Worm (Caenorhabditis elegans) whole organism, L4 larva: ENCODE measurements around the gene H37A05.2.

Source experiments
- D1046.2 ChIP-seq: fragments of 200-800 bp; sonication (Bioruptor generic); IDR thresholded peaks from 2 replicates; pipeline ENCODE4 v1.3.6; 2022; ENCODE audit warnings: missing genetic modification characterization, missing compliant biosample characterization
- F10B5.3 ChIP-seq: sonication (generic microtip); optimal IDR thresholded peaks from 2 replicates; lab custom pipeline; 2016; ENCODE audit warnings: mild to moderate bottlenecking, missing genetic modification characterization, missing compliant biosample characterization
- F26F4.8 ChIP-seq: fragments of 200-800 bp; sonication (Bioruptor generic); conservative IDR thresholded peaks from 2 replicates; pipeline ENCODE4 v1.3.6; 2022; ENCODE audit warnings: missing genetic modification characterization, missing compliant biosample characterization
- F49E8.2 ChIP-seq: sonication (generic microtip); optimal IDR thresholded peaks from 2 replicates; lab custom pipeline; 2016; ENCODE audit warnings: missing compliant biosample characterization, mild to moderate bottlenecking, missing genetic modification characterization, borderline replicate concordance
- T20F7.1 ChIP-seq: fragments of 200-800 bp; sonication (Bioruptor generic); optimal IDR thresholded peaks from 2 replicates; lab custom pipeline; 2018; ENCODE audit warnings: mild to moderate bottlenecking, missing genetic modification characterization, missing compliant biosample characterization
- T26A8.4 ChIP-seq: fragments of 200-800 bp; sonication (Bioruptor generic); IDR thresholded peaks from 2 replicates; pipeline ENCODE4 v1.3.6; 2022; ENCODE audit warnings: missing genetic modification characterization, missing compliant biosample characterization
- Y105C5A.15 ChIP-seq: fragments of 200-800 bp; sonication (Bioruptor generic); IDR thresholded peaks from 2 replicates; pipeline ENCODE4 v1.3.6; 2022; ENCODE audit warnings: missing genetic modification characterization, missing compliant biosample characterization
- Y48G9A.11 ChIP-seq: fragments of 200-800 bp; sonication (Bioruptor generic); IDR thresholded peaks from 2 replicates; pipeline ENCODE4 v1.3.6; 2022; ENCODE audit warnings: missing genetic modification reagents, missing genetic modification characterization, missing compliant biosample characterization
- Y75B8A.6 ChIP-seq: fragments of 200-800 bp; sonication (Bioruptor generic); IDR thresholded peaks from 2 replicates; pipeline ENCODE4 v1.3.6; 2022; ENCODE audit warnings: missing genetic modification reagents, missing genetic modification characterization, missing compliant biosample characterization
- ZK546.5 ChIP-seq, 2 experiments: sonication (generic microtip); optimal IDR thresholded peaks; 2 replicates each; lab custom pipeline; 2017; ENCODE audit warnings: missing biosample characterization in 2 of 2, missing genetic modification characterization in 2 of 2
- aha-1 ChIP-seq: fragments of 150-350 bp; peaks from one replicate; lab custom pipeline; 2014; ENCODE audit warnings: missing biosample characterization, missing genetic modification characterization
- ama-1 ChIP-seq: fragments of 150-350 bp; optimal IDR thresholded peaks from 2 replicates; lab custom pipeline; 2014; ENCODE audit warnings: inconsistent platforms, mixed read lengths
- attf-4 ChIP-seq: sonication (generic microtip); optimal IDR thresholded peaks from 3 replicates; lab custom pipeline; 2017; ENCODE audit warnings: missing biosample characterization, missing genetic modification characterization
- ceh-44 ChIP-seq: fragments of 200-800 bp; sonication (Bioruptor generic); IDR thresholded peaks from 2 replicates; pipeline ENCODE4 v1.3.6; 2022; ENCODE audit warnings: missing genetic modification reagents, missing genetic modification characterization, missing compliant biosample characterization
- ceh-62 ChIP-seq: sonication (generic microtip); optimal IDR thresholded peaks from 2 replicates; lab custom pipeline; 2017; ENCODE audit warnings: missing biosample characterization, missing genetic modification characterization
- ceh-82 ChIP-seq: sonication (generic microtip); optimal IDR thresholded peaks from 2 replicates; lab custom pipeline; 2017; ENCODE audit warnings: missing biosample characterization, missing genetic modification characterization
- ces-1 ChIP-seq: fragments of 150-350 bp; sonication (generic microtip); optimal IDR thresholded peaks from 4 replicates; lab custom pipeline; 2014; ENCODE audit warnings: missing biosample characterization, missing genetic modification reagents, missing genetic modification characterization
- ctbp-1 ChIP-seq: fragments of 200-800 bp; sonication (Bioruptor generic); IDR thresholded peaks from 2 replicates; pipeline ENCODE4 v1.3.6; 2022; ENCODE audit warnings: missing genetic modification reagents, missing genetic modification characterization, missing compliant biosample characterization
- daf-19 ChIP-seq: fragments of 200-800 bp; sonication (Bioruptor generic); conservative IDR thresholded peaks from 2 replicates; pipeline ENCODE4 v1.3.6; 2022; ENCODE audit warnings: missing genetic modification characterization, missing compliant biosample characterization
- dmd-6 ChIP-seq: fragments of 200-800 bp; sonication (Bioruptor generic); IDR thresholded peaks from 2 replicates; pipeline ENCODE4 v1.3.6; 2022; ENCODE audit warnings: missing genetic modification reagents, missing genetic modification characterization, missing compliant biosample characterization
- dmd-8 ChIP-seq: fragments of 200-800 bp; sonication (Bioruptor generic); IDR thresholded peaks from 2 replicates; pipeline ENCODE4 v1.3.6; 2022; ENCODE audit warnings: missing genetic modification characterization, missing compliant biosample characterization
- dpl-1 ChIP-seq: fragments of 150-350 bp; optimal IDR thresholded peaks from 2 replicates; lab custom pipeline; 2014; ENCODE audit warnings: missing biosample characterization, missing genetic modification reagents, missing genetic modification characterization
- egl-43 ChIP-seq: fragments of 200-800 bp; sonication (Bioruptor generic); IDR thresholded peaks from 2 replicates; pipeline ENCODE4 v1.3.6; 2022; ENCODE audit warnings: missing genetic modification reagents, missing genetic modification characterization, missing compliant biosample characterization
- fkh-10 ChIP-seq: fragments of 150-350 bp; optimal IDR thresholded peaks from 2 replicates; lab custom pipeline; 2014; ENCODE audit warnings: missing biosample characterization, missing genetic modification reagents, missing genetic modification characterization
- hlh-11 ChIP-seq: fragments of 200-800 bp; sonication (Bioruptor generic); optimal IDR thresholded peaks from 2 replicates; lab custom pipeline; 2018; ENCODE audit warnings: mild to moderate bottlenecking, missing genetic modification characterization, missing compliant biosample characterization
- lim-7 ChIP-seq: fragments of 200-800 bp; sonication (Bioruptor generic); IDR thresholded peaks from 2 replicates; pipeline ENCODE4 v1.3.6; 2022; ENCODE audit warnings: missing genetic modification characterization, missing compliant biosample characterization
- lin-15B ChIP-seq: fragments of 150-350 bp; sonication (generic microtip); optimal IDR thresholded peaks from 3 replicates; lab custom pipeline; 2014; ENCODE audit warnings: missing biosample characterization, missing genetic modification characterization
- lin-29 ChIP-seq: fragments of 200-800 bp; sonication (Bioruptor generic); IDR thresholded peaks from 2 replicates; pipeline ENCODE4 v1.3.6; 2022; ENCODE audit warnings: missing genetic modification reagents, missing genetic modification characterization, missing compliant biosample characterization
- lin-38 ChIP-seq: fragments of 200-800 bp; sonication (Bioruptor generic); IDR thresholded peaks from 2 replicates; pipeline ENCODE4 v1.3.6; 2022; ENCODE audit warnings: missing genetic modification reagents, missing genetic modification characterization, missing compliant biosample characterization
- madf-5 ChIP-seq, 2 experiments: fragments of 200-800 bp; sonication (Bioruptor generic); IDR thresholded peaks; 2 replicates each; pipeline ENCODE4 v1.3.6; 2022; ENCODE audit warnings: missing compliant biosample characterization in 2 of 2, missing genetic modification characterization in 2 of 2
- mep-1 ChIP-seq: fragments of 150-350 bp; sonication (generic microtip); optimal IDR thresholded peaks from 3 replicates; lab custom pipeline; 2014; ENCODE audit warnings: missing biosample characterization, missing genetic modification characterization
- mes-2 ChIP-seq: sonication (generic microtip); optimal IDR thresholded peaks from 2 replicates; lab custom pipeline; 2016; ENCODE audit warnings: missing genotype, mild to moderate bottlenecking, missing genetic modification characterization, missing compliant biosample characterization; ENCODE audit not compliant: poor library complexity, severe bottlenecking
- mxl-2 ChIP-seq: fragments of 200-800 bp; sonication (Bioruptor generic); conservative IDR thresholded peaks from 2 replicates; pipeline ENCODE4 v1.3.6; 2022; ENCODE audit warnings: missing genetic modification reagents, missing genetic modification characterization, missing compliant biosample characterization
- nhr-11 ChIP-seq: fragments of 150-350 bp; optimal IDR thresholded peaks from 2 replicates; lab custom pipeline; 2014; ENCODE audit warnings: missing biosample characterization, missing genetic modification characterization
- nhr-41 ChIP-seq: fragments of 200-800 bp; sonication (Bioruptor generic); IDR thresholded peaks from 2 replicates; pipeline ENCODE4 v1.3.6; 2022; ENCODE audit warnings: missing genetic modification reagents, missing genetic modification characterization, missing compliant biosample characterization
- nhr-6 ChIP-seq: fragments of 150-350 bp; optimal IDR thresholded peaks from 2 replicates; lab custom pipeline; 2014; ENCODE audit warnings: missing biosample characterization, missing genetic modification characterization
- nhr-77 ChIP-seq: fragments of 150-350 bp; optimal IDR thresholded peaks from 2 replicates; lab custom pipeline; 2014; ENCODE audit warnings: missing biosample characterization, missing genetic modification characterization
- pqm-1 ChIP-seq: sonication (generic microtip); optimal IDR thresholded peaks from 2 replicates; lab custom pipeline; 2017; ENCODE audit warnings: missing biosample characterization, missing genetic modification characterization
- saeg-2 ChIP-seq: fragments of 200-800 bp; sonication (Bioruptor generic); IDR thresholded peaks from 2 replicates; pipeline ENCODE4 v1.3.6; 2022; ENCODE audit warnings: missing genetic modification reagents, missing genetic modification characterization, missing compliant biosample characterization
- set-16 ChIP-seq: fragments of 200-800 bp; sonication (Bioruptor generic); IDR thresholded peaks from 2 replicates; pipeline ENCODE4 v1.3.6; 2022; ENCODE audit warnings: missing genetic modification reagents, missing genetic modification characterization, missing compliant biosample characterization
- snpc-1.2 ChIP-seq: fragments of 200-800 bp; sonication (Bioruptor generic); IDR thresholded peaks from 2 replicates; pipeline ENCODE4 v1.3.6; 2022; ENCODE audit warnings: missing genetic modification reagents, missing genetic modification characterization, missing compliant biosample characterization
- snpc-4 ChIP-seq: fragments of 150-350 bp; optimal IDR thresholded peaks from 2 replicates; lab custom pipeline; 2014; ENCODE audit warnings: missing biosample characterization, missing genetic modification characterization
- spr-3 ChIP-seq: fragments of 200-800 bp; sonication (Bioruptor generic); optimal IDR thresholded peaks from 2 replicates; lab custom pipeline; 2018; ENCODE audit warnings: mild to moderate bottlenecking, missing genetic modification characterization, missing compliant biosample characterization
- unc-130 ChIP-seq: sonication (generic microtip); optimal IDR thresholded peaks from 2 replicates; lab custom pipeline; 2016; ENCODE audit warnings: missing genetic modification reagents, missing genetic modification characterization, missing compliant biosample characterization
- unc-39 ChIP-seq: sonication (generic microtip); optimal IDR thresholded peaks from 2 replicates; lab custom pipeline; 2017; ENCODE audit warnings: missing biosample characterization, missing genetic modification characterization
- unc-62 ChIP-seq, 3 experiments: fragments of 150-350 bp in 1 of 3; sonication (generic microtip); optimal IDR thresholded peaks in 2 of 3; peaks in 1 of 3; 1 replicate in 1 of 3; 2 replicates in 2 of 3; lab custom pipeline; 2014 to 2017; ENCODE audit warnings: missing biosample characterization in 3 of 3, missing genetic modification characterization in 3 of 3, missing genetic modification reagents in 3 of 3, missing genotype in 1 of 3
- zfp-2 ChIP-seq: sonication (generic microtip); optimal IDR thresholded peaks from 2 replicates; lab custom pipeline; 2016; ENCODE audit warnings: mild to moderate bottlenecking, missing genetic modification characterization, missing compliant biosample characterization
- zip-11 ChIP-seq: fragments of 200-800 bp; sonication (Bioruptor generic); IDR thresholded peaks from 2 replicates; pipeline ENCODE4 v1.3.6; 2022; ENCODE audit warnings: missing genetic modification characterization, missing compliant biosample characterization
- zip-2 ChIP-seq: fragments of 150-350 bp; optimal IDR thresholded peaks from 2 replicates; lab custom pipeline; 2014; ENCODE audit warnings: missing biosample characterization, missing genetic modification characterization
- ztf-7 ChIP-seq: fragments of 150-350 bp; optimal IDR thresholded peaks from 2 replicates; lab custom pipeline; 2014; ENCODE audit warnings: missing biosample characterization, missing genetic modification characterization

The H37A05.2 gene

DNA sequence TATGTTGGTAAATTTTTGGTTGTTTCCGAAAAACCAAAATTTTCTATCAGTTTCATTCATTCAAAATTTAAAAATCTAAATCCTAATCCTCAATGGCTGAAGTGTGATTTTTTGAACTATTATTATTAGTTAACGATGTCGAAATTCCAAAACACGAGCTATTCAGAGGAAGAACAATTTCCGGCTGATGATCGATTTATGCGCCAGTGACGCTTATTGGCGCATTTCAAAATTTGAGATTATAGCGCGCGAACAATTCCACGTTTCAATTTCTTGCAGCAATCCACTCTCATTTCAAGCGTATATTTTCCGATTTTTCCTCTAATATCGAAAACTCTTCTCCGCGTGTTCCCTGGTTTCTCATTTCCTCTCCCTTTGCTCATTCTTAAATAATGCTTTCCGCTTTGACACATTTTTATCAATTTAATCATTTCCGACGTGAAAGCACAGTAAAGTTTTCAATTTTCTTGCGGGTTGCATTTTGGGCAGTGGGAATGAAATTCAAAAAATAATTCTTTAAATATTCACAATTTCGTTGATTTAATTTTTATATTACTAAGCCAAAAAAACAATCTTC lies 30.4 kb upstream of the H37A05.2 start (continued):
- TF ChIP-seq attf-4 (tag; lab: Kevin White, UChicago) (no peak), lin-15B (peak; percentile 7), F10B5.3 (tag; lab: Kevin White, UChicago) (peak; percentile 26), dmd-6 (GFP tag; lab: Robert Waterston, UW) (peak; percentile 44), F26F4.8 (GFP tag; lab: Robert Waterston, UW) (no peak), lin-29 (GFP tag; lab: Robert Waterston, UW) (no peak), ceh-62 (tag; lab: Kevin White, UChicago) (no peak), T20F7.1 (GFP tag; lab: Kevin White, UChicago) (no peak), unc-130 (no peak), saeg-2 (no peak), mep-1 (tag; lab: Kevin White, UChicago) (peak; percentile 30), ama-1 (no peak), ztf-7 (tag; lab: Kevin White, UChicago) (no peak), zfp-2 (tag; lab: Kevin White, UChicago) (no peak)
- TF ChIP-seq, all 104 proteins: peak for 21

ce11 chrV:13660660-13661325 lies 26.7 kb upstream of the H37A05.2 start, which contains the start of gene letm-1:
letm-1 (plus strand) TSS chrV:13661257.
- TF ChIP-seq madf-5 (GFP tag; IDR thresholded peaks at IDR 0.05; lab: Robert Waterston, UW) (no peak), zip-2 (tag; lab: Kevin White, UChicago) (no peak), lin-15B (no peak), mxl-2 (GFP tag; lab: Robert Waterston, UW) (no peak), dmd-8 (GFP tag; lab: Robert Waterston, UW) (no peak), set-16 (GFP tag; lab: Robert Waterston, UW) (no peak), unc-130 (no peak), snpc-4 (no peak), zip-11 (no peak), fkh-10 (GFP tag; lab: Kevin White, UChicago) (no peak), Y105C5A.15 (no peak), T26A8.4 (GFP tag; lab: Robert Waterston, UW) (no peak), ZK546.5 (tag; optimal IDR thresholded peaks at IDR 0.05; lab: Kevin White, UChicago) (no peak), snpc-1.2 (GFP tag; lab: Robert Waterston, UW) (no peak), ces-1 (no peak), unc-39 (tag; lab: Kevin White, UChicago) (no peak), ctbp-1 (GFP tag; lab: Robert Waterston, UW) (no peak), lin-38 (GFP tag; lab: Robert Waterston, UW) (peak; percentile 55), hlh-11 (peak; percentile 54), nhr-41 (GFP tag; lab: Robert Waterston, UW) (no peak), dpl-1 (GFP tag; lab: Kevin White, UChicago) (no peak), nhr-6 (tag; lab: Kevin White, UChicago) (no peak), Y48G9A.11 (GFP tag; lab: Robert Waterston, UW) (no peak), F49E8.2 (tag; lab: Kevin White, UChicago) (no peak), daf-19 (GFP tag; lab: Robert Waterston, UW) (no peak), unc-62 (GFP tag; optimal IDR thresholded peaks at IDR 0.05 in 1 of 2; lab: Kevin White, UChicago) (peak in 1 of 2 experiments; percentile 33), unc-62 (tag; optimal IDR thresholded peaks at IDR 0.05; lab: Kevin White, UChicago) (no peak), lim-7 (no peak), egl-43 (no peak), spr-3 (GFP tag; lab: Kevin White, UChicago) (no peak), mes-2 (tag; lab: Kevin White, UChicago) (peak; percentile 43), ceh-44 (no peak), pqm-1 (tag; lab: Kevin White, UChicago) (no peak), Y75B8A.6 (GFP tag; lab: Robert Waterston, UW) (no peak), aha-1 (tag; lab: Kevin White, UChicago) (peak; percentile 17), ceh-82 (tag; lab: Kevin White, UChicago) (no peak), nhr-11 (tag; lab: Kevin White, UChicago) (no peak), ztf-7 (tag; lab: Kevin White, UChicago) (no peak), D1046.2 (no peak), nhr-77 (peak; percentile 15)
